Fruit fly (Drosophila melanogaster) whole organism, embryonic: ENCODE measurements around the gene Cip4.

Experiments
- Aef1 ChIP-seq: fragments of 200-800 bp; sonication (Bioruptor generic); IDR thresholded peaks from 3 replicates; pipeline ENCODE4 v1.3.6; 2022; ENCODE audit warnings: missing biosample characterization, missing genetic modification characterization
- Atf3 ChIP-seq: fragments of 200-800 bp; sonication (Bioruptor generic); optimal IDR thresholded peaks from 3 replicates; lab custom pipeline; 2016; ENCODE audit warnings: missing biosample characterization, missing genetic modification characterization
- Atf6 ChIP-seq: fragments of 200-800 bp; sonication (Bioruptor generic); IDR thresholded peaks from 2 replicates; pipeline ENCODE4 v1.3.6; 2022; ENCODE audit warnings: missing biosample characterization, missing genetic modification characterization
- BtbVII ChIP-seq: fragments of 200-800 bp; sonication (Bioruptor generic); optimal IDR thresholded peaks from 3 replicates; lab custom pipeline; 2017; ENCODE audit warnings: missing biosample characterization, mild to moderate bottlenecking, missing genetic modification characterization
- Bteb2 ChIP-seq: fragments of 200-800 bp; sonication (Bioruptor generic); optimal IDR thresholded peaks from 2 replicates; lab custom pipeline; 2016; ENCODE audit warnings: missing biosample characterization, missing genetic modification characterization
- CG10543 ChIP-seq: fragments of 200-800 bp; sonication (Bioruptor generic); optimal IDR thresholded peaks from 3 replicates; lab custom pipeline; 2017; ENCODE audit warnings: missing biosample characterization, mild to moderate bottlenecking, missing genetic modification characterization, moderate library complexity
- CG10654 ChIP-seq: fragments of 200-800 bp; sonication (Bioruptor generic); optimal IDR thresholded peaks from 2 replicates; lab custom pipeline; 2016; ENCODE audit warnings: missing biosample characterization, missing genetic modification characterization
- CG11696 ChIP-seq: fragments of 200-800 bp; sonication (Bioruptor generic); IDR thresholded peaks from 2 replicates; pipeline ENCODE4 v1.3.6; 2022; ENCODE audit warnings: missing biosample characterization, missing genetic modification characterization
- CG12391 ChIP-seq: fragments of 200-800 bp; sonication (Bioruptor generic); optimal IDR thresholded peaks from 3 replicates; lab custom pipeline; 2018; ENCODE audit warnings: missing biosample characterization, mild to moderate bottlenecking, missing genetic modification characterization, moderate library complexity
- CG13123 ChIP-seq: fragments of 200-800 bp; sonication (Bioruptor generic); optimal IDR thresholded peaks from 2 replicates; lab custom pipeline; 2016; ENCODE audit warnings: missing biosample characterization, missing genetic modification characterization
- CG14667 ChIP-seq: fragments of 200-800 bp; sonication (Bioruptor generic); IDR thresholded peaks from 2 replicates; pipeline ENCODE4 v1.3.6; 2022; ENCODE audit warnings: missing biosample characterization, missing genetic modification characterization
- CG14965 ChIP-seq: fragments of 200-800 bp; sonication (Bioruptor generic); optimal IDR thresholded peaks from 2 replicates; lab custom pipeline; 2016; ENCODE audit warnings: missing biosample characterization, missing genetic modification characterization, borderline replicate concordance
- CG1529 ChIP-seq: fragments of 200-800 bp; sonication (Bioruptor generic); optimal IDR thresholded peaks from 3 replicates; lab custom pipeline; 2018; ENCODE audit warnings: missing biosample characterization, missing genetic modification characterization
- CG2202 ChIP-seq: fragments of 200-800 bp; sonication (Bioruptor generic); optimal IDR thresholded peaks from 2 replicates; lab custom pipeline; 2018; ENCODE audit warnings: missing biosample characterization, mild to moderate bottlenecking, missing genetic modification characterization
- CG32532 ChIP-seq: fragments of 200-800 bp; sonication (Bioruptor generic); IDR thresholded peaks from 2 replicates; pipeline ENCODE4 v1.3.6; 2022; ENCODE audit warnings: missing biosample characterization, missing genetic modification characterization
- CG4404 ChIP-seq: fragments of 200-800 bp; sonication (Bioruptor generic); IDR thresholded peaks from 2 replicates; pipeline ENCODE4 v1.3.6; 2022; ENCODE audit warnings: missing biosample characterization, missing genetic modification characterization
- CG8765 ChIP-seq: fragments of 200-800 bp; sonication (Bioruptor generic); IDR thresholded peaks from 2 replicates; pipeline ENCODE4 v1.3.6; 2022; ENCODE audit warnings: missing biosample characterization, missing genetic modification characterization
- CG9932 ChIP-seq: fragments of 200-800 bp; sonication (Bioruptor generic); IDR thresholded peaks from 2 replicates; pipeline ENCODE4 v1.3.6; 2022; ENCODE audit warnings: missing biosample characterization, missing genetic modification characterization
- Chrac-16 ChIP-seq: fragments of 200-800 bp; sonication (Bioruptor generic); optimal IDR thresholded peaks from 3 replicates; lab custom pipeline; 2016; ENCODE audit warnings: missing biosample characterization, missing genetic modification characterization
- E2f1 ChIP-seq: fragments of 200-800 bp; sonication (Bioruptor generic); IDR thresholded peaks from 2 replicates; pipeline ENCODE4 v1.3.6; 2022; ENCODE audit warnings: missing biosample characterization, missing genetic modification characterization
- Lim3 ChIP-seq: fragments of 200-800 bp; sonication (Bioruptor generic); IDR thresholded peaks from 2 replicates; pipeline ENCODE4 v1.3.6; 2022; ENCODE audit warnings: missing biosample characterization, missing genetic modification characterization
- MESR4 ChIP-seq: fragments of 200-800 bp; sonication (Bioruptor generic); optimal IDR thresholded peaks from 2 replicates; lab custom pipeline; 2018; ENCODE audit warnings: missing biosample characterization, mild to moderate bottlenecking, missing genetic modification characterization, moderate library complexity
- Poxn ChIP-seq: fragments of 200-800 bp; sonication (Bioruptor generic); IDR thresholded peaks from 2 replicates; pipeline ENCODE4 v1.3.6; 2022; ENCODE audit warnings: missing biosample characterization, missing genetic modification characterization
- Rfx ChIP-seq: fragments of 200-800 bp; sonication (Bioruptor generic); IDR thresholded peaks from 2 replicates; pipeline ENCODE4 v1.3.6; 2022; ENCODE audit warnings: missing biosample characterization, missing genetic modification characterization
- Ssrp ChIP-seq: fragments of 200-800 bp; sonication (Bioruptor generic); optimal IDR thresholded peaks from 2 replicates; lab custom pipeline; 2018; ENCODE audit warnings: missing biosample characterization, mild to moderate bottlenecking, missing genetic modification characterization, moderate library complexity
- Taf1 ChIP-seq: fragments of 200-800 bp; sonication (Bioruptor generic); IDR thresholded peaks from 2 replicates; pipeline ENCODE4 v1.3.6; 2022; ENCODE audit warnings: missing biosample characterization, missing genetic modification characterization
- Tbp ChIP-seq: fragments of >200 bp; optimal IDR thresholded peaks from 2 replicates; lab custom pipeline; 2018; ENCODE audit warnings: missing biosample characterization, missing genetic modification characterization
- Xbp1 ChIP-seq: fragments of 200-800 bp; sonication (Bioruptor generic); optimal IDR thresholded peaks from 3 replicates; lab custom pipeline; 2016; ENCODE audit warnings: missing biosample characterization, mild to moderate bottlenecking, missing genetic modification characterization
- ab ChIP-seq: fragments of 200-800 bp; sonication (Bioruptor generic); optimal IDR thresholded peaks from 2 replicates; lab custom pipeline; 2016; ENCODE audit warnings: missing biosample characterization, missing genetic modification characterization
- amos ChIP-seq: fragments of 200-800 bp; sonication (Bioruptor generic); IDR thresholded peaks from 2 replicates; pipeline ENCODE4 v1.3.6; 2022; ENCODE audit warnings: missing biosample characterization, missing genetic modification characterization; ENCODE audit not compliant: partially characterized antibody
- aop ChIP-seq: fragments of 200-800 bp; sonication (Bioruptor generic); IDR thresholded peaks from 2 replicates; pipeline ENCODE4 v1.3.6; 2022; ENCODE audit warnings: missing biosample characterization, missing genetic modification characterization
- ara ChIP-seq: fragments of 200-800 bp; sonication (Bioruptor generic); IDR thresholded peaks from 2 replicates; pipeline ENCODE4 v1.3.6; 2022; ENCODE audit warnings: missing biosample characterization, missing genetic modification characterization
- corto ChIP-seq: fragments of 200-800 bp; sonication (Bioruptor generic); optimal IDR thresholded peaks from 2 replicates; lab custom pipeline; 2016; ENCODE audit warnings: missing biosample characterization, mild to moderate bottlenecking, missing genetic modification characterization, moderate library complexity
- dan ChIP-seq: fragments of 200-800 bp; sonication (Bioruptor generic); IDR thresholded peaks from 2 replicates; pipeline ENCODE4 v1.3.6; 2022; ENCODE audit warnings: missing biosample characterization, missing genetic modification characterization
- disco-r ChIP-seq: fragments of 200-800 bp; sonication (Bioruptor generic); optimal IDR thresholded peaks from 2 replicates; lab custom pipeline; 2016; ENCODE audit warnings: missing biosample characterization, missing genetic modification characterization
- eyg ChIP-seq: fragments of 200-800 bp; sonication (Bioruptor generic); optimal IDR thresholded peaks from 3 replicates; lab custom pipeline; 2016; ENCODE audit warnings: missing biosample characterization, missing genetic modification characterization
- fd3F ChIP-seq: fragments of 200-800 bp; sonication (Bioruptor generic); optimal IDR thresholded peaks from 2 replicates; lab custom pipeline; 2018; ENCODE audit warnings: missing biosample characterization, mild to moderate bottlenecking, missing genetic modification characterization, moderate library complexity
- fd96Cb ChIP-seq: fragments of 200-800 bp; sonication (Bioruptor generic); optimal IDR thresholded peaks from 2 replicates; lab custom pipeline; 2018; ENCODE audit warnings: missing biosample characterization, mild to moderate bottlenecking, missing genetic modification characterization, moderate library complexity
- grau ChIP-seq: fragments of 200-800 bp; optimal IDR thresholded peaks from 3 replicates; lab custom pipeline; 2019; ENCODE audit warnings: missing biosample characterization, mild to moderate bottlenecking, missing genetic modification characterization, moderate library complexity
- jumu ChIP-seq: fragments of 200-800 bp; sonication (Bioruptor generic); optimal IDR thresholded peaks from 3 replicates; lab custom pipeline; 2016; ENCODE audit warnings: missing biosample characterization, missing genetic modification characterization
- klu ChIP-seq: fragments of 200-800 bp; sonication (Bioruptor generic); IDR thresholded peaks from 2 replicates; pipeline ENCODE4 v1.3.6; 2022; ENCODE audit warnings: missing biosample characterization, missing genetic modification characterization
- lmd ChIP-seq: fragments of 200-800 bp; sonication (Bioruptor generic); IDR thresholded peaks from 2 replicates; pipeline ENCODE4 v1.3.6; 2022; ENCODE audit warnings: missing biosample characterization, missing genetic modification characterization
- mam ChIP-seq: fragments of 200-800 bp; sonication (Bioruptor generic); optimal IDR thresholded peaks from 3 replicates; lab custom pipeline; 2016; ENCODE audit warnings: missing biosample characterization, missing genetic modification characterization
- pnt ChIP-seq: fragments of 200-800 bp; sonication (Bioruptor generic); optimal IDR thresholded peaks from 3 replicates; lab custom pipeline; 2016; ENCODE audit warnings: missing biosample characterization, missing genetic modification characterization
- rib ChIP-seq: fragments of 200-800 bp; sonication (Bioruptor generic); IDR thresholded peaks from 2 replicates; pipeline ENCODE4 v1.3.6; 2022; ENCODE audit warnings: missing biosample characterization, missing genetic modification characterization
- sim ChIP-seq: fragments of 200-800 bp; sonication (Bioruptor generic); IDR thresholded peaks from 2 replicates; pipeline ENCODE4 v1.3.6; 2022; ENCODE audit warnings: missing biosample characterization, missing genetic modification characterization
- vnd ChIP-seq: fragments of 200-800 bp; sonication (Bioruptor generic); IDR thresholded peaks from 3 replicates; pipeline ENCODE4 v1.3.6; 2022; ENCODE audit warnings: missing biosample characterization, missing genetic modification characterization; ENCODE audit not compliant: partially characterized antibody
- wdn ChIP-seq: fragments of 200-800 bp; sonication (Bioruptor generic); IDR thresholded peaks from 2 replicates; pipeline ENCODE4 v1.3.6; 2022; ENCODE audit warnings: missing biosample characterization, missing genetic modification characterization
- wek ChIP-seq: fragments of 200-800 bp; sonication (Bioruptor generic); optimal IDR thresholded peaks from 3 replicates; lab custom pipeline; 2018; ENCODE audit warnings: missing biosample characterization, mild to moderate bottlenecking, missing genetic modification characterization, moderate library complexity
- z ChIP-seq: fragments of 200-800 bp; sonication (Bioruptor generic); IDR thresholded peaks from 3 replicates; pipeline ENCODE4 v1.3.6; 2022; ENCODE audit warnings: missing biosample characterization, missing genetic modification characterization
- zen2 ChIP-seq: fragments of 200-800 bp; sonication (Bioruptor generic); IDR thresholded peaks from 3 replicates; pipeline ENCODE4 v1.3.6; 2022; ENCODE audit warnings: missing biosample characterization, missing genetic modification characterization; ENCODE audit not compliant: partially characterized antibody

The Cip4 gene

DNA sequence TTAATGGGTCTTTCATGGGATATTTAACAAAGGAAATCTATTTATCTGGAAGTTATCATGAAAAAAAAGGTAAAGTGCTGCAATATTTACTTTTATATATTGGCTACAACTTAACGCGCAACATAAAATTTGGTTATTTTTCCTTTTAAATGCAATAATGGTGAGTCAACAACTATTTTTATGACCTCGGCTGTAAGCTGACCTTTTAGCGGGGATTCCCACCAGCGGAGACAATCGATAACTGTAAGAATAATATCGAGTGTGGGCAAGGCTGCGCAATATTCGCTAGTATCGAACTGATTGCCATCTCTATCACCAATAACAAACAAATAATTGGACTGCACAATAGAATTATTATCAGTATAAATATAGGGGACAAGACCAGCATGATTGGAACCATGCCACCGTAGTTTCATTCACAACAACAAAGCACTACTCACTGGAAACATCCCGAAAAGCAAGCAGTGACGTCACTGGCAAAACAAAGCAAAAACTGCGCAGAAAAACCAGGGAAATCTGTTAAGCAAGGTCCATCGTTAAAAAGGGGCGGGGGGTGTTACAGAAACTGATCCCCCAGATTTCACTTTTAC, 39.4 kb upstream of the Cip4 start, which contains the start of gene Syx17 (continued):
- TF ChIP-seq MESR4 (peak; percentile 86), Bteb2 (peak; percentile 33), fd3F (peak; percentile 5), Atf6 (GFP tag; lab: Robert Waterston, UW) (peak; percentile 56; the same call in 1 of the 2 replicates), CG14965 (GFP tag; lab: Kevin White, UChicago) (no peak), Tbp (GFP tag; lab: Kevin White, UChicago) (no peak), Aef1 (GFP tag; lab: Robert Waterston, UW) (peak; percentile 40; the same call in 2 of the 3 replicates), eyg (GFP tag; lab: Kevin White, UChicago) (peak; percentile 45), Ssrp (tag; lab: Kevin White, UChicago) (peak; percentile 25), E2f1 (GFP tag; lab: Robert Waterston, UW) (peak; percentile 43; the same call in 1 of the 2 replicates), CG4404 (GFP tag; lab: Robert Waterston, UW) (no peak), BtbVII (GFP tag; lab: Kevin White, UChicago) (no peak), Chrac-16 (peak; percentile 61), aop (GFP tag; lab: Robert Waterston, UW) (no peak), CG14667 (GFP tag; lab: Robert Waterston, UW) (no peak), amos (GFP tag; lab: Robert Waterston, UW) (peak; percentile 95), CG32532 (peak; percentile 70), CG9932 (GFP tag; lab: Robert Waterston, UW) (peak; percentile 83), Poxn (no peak), CG10654 (GFP tag; lab: Kevin White, UChicago) (peak; percentile 38), z (no peak), CG8765 (GFP tag; lab: Robert Waterston, UW) (no peak), grau (tag; lab: Kevin White, UChicago) (peak; percentile 60), wdn (GFP tag; lab: Robert Waterston, UW) (0 out of 2 replicates have a peak, but pooled peaks have one; percentile 20), CG10543 (GFP tag; lab: Kevin White, UChicago) (peak; percentile 25), Taf1 (GFP tag; lab: Robert Waterston, UW) (no peak), ara (GFP tag; lab: Robert Waterston, UW) (peak; percentile 6; the same call in 1 of the 2 replicates), CG2202 (tag; lab: Kevin White, UChicago) (no peak), rib (GFP tag; lab: Robert Waterston, UW) (peak; percentile 76; the same call in 1 of the 2 replicates), disco-r (GFP tag; lab: Kevin White, UChicago) (no peak), mam (GFP tag; lab: Kevin White, UChicago) (peak; percentile 78), dan (no peak), jumu (GFP tag; lab: Kevin White, UChicago) (peak; percentile 52), Xbp1 (GFP tag; lab: Kevin White, UChicago) (peak; percentile 68), Atf3 (GFP tag; lab: Kevin White, UChicago) (peak; percentile 47), corto (peak; percentile 4), wek (GFP tag; lab: Kevin White, UChicago) (no peak), CG12391 (tag; lab: Kevin White, UChicago) (peak; percentile 61), Rfx (GFP tag; lab: Robert Waterston, UW) (peak; percentile 85), sim (GFP tag; lab: Robert Waterston, UW) (no peak), CG13123 (GFP tag; lab: Kevin White, UChicago) (peak; percentile 54), fd96Cb (tag; lab: Kevin White, UChicago) (peak; percentile 29), ab (GFP tag; lab: Kevin White, UChicago) (no peak), CG11696 (GFP tag; lab: Robert Waterston, UW) (peak; percentile 99), pnt (GFP tag; lab: Kevin White, UChicago) (peak; percentile 27), vnd (peak; percentile 83), klu (GFP tag; lab: Robert Waterston, UW) (no peak), lmd (GFP tag; lab: Robert Waterston, UW) (peak; percentile 45; the same call in 1 of the 2 replicates), CG1529 (peak; percentile 30), Lim3 (GFP tag; lab: Robert Waterston, UW) (no peak), zen2 (GFP tag; lab: Robert Waterston, UW) (peak; percentile 80)
